Fruit fly (Drosophila melanogaster) Kc167 (cell line): Measurements from ENCODE around the gene Ran-like.

ENCODE experiments used
- Myc ChIP-seq: fragments of >200 bp; optimal IDR thresholded peaks from 2 replicates; lab custom pipeline; 2017; ENCODE audit warnings: missing external identifiers
- h ChIP-seq: fragments of >200 bp; optimal IDR thresholded peaks from 3 replicates; lab custom pipeline; 2018; ENCODE audit warnings: missing external identifiers
- psq ChIP-seq: fragments of >200 bp; optimal IDR thresholded peaks from 2 replicates; lab custom pipeline; 2017; ENCODE audit warnings: missing external identifiers

- TF ChIP-seq psq (no peak), Myc (lab: Kevin White, UChicago) (no peak), h (lab: Kevin White, UChicago) (no peak)
These were observed 47.3 kb upstream of the Ran-like start for dm6 chr3L:15532368-15533030.
